Worm (Caenorhabditis elegans): ENCODE results near the gene R08F11.1.

R08F11.1 gene

DNA sequence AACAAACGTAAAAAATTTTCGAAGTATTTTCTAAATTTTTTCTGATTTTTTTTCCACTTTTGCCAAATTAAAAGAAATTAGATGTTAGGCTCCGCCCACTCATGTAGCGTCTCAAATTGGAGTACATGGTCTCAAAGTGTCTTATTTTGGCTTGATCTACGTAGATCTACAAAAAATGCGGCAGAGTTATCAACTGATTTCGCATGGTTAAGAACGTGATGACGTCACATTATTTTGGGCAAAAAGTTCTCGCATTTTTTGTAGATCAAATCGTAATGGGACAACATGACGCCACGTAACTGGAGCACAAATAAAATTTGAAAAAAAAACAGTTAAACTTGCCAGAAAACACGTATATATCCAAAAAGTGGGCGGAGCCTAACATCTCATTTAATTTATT lies 22.2 kb downstream of the R08F11.1 start:
- TF ChIP-seq W03F9.2 (tag; optimal IDR thresholded peaks at IDR 0.05) = no peak
- no peak for TF ChIP-seq dao-5 (tag; optimal IDR thresholded peaks at IDR 0.05)
- no peak for TF ChIP-seq him-1 (tag; optimal IDR thresholded peaks at IDR 0.05)

DNA sequence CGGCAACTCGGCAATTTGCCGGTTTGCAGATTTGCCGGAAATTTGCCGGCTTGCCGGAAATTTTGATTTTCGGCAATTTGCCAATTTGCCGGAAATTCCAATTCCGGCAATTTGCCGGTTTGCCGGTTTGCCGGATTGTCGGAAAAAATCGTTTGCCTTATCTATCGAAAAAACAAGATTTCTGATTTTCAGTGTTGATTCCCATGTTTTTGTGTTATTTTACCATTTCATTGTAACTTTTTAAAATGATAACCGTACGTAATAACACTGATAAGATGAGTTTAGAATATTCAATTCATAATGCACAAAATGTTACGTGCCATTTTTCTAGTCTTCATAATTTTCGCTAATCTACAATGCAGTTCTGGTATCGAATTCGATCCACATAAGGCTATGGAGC lies 23.2 kb downstream of the R08F11.1 start, which contains the start of gene oac-55:
TSS of gene oac-55 (plus strand) at position 301 of the 400 bp plus-strand sequence.
- TF ChIP-seq him-1 (tag; optimal IDR thresholded peaks at IDR 0.05) (no peak), W03F9.2 (tag; optimal IDR thresholded peaks at IDR 0.05) (no peak), dao-5 (tag; optimal IDR thresholded peaks at IDR 0.05) (no peak)

DNA sequence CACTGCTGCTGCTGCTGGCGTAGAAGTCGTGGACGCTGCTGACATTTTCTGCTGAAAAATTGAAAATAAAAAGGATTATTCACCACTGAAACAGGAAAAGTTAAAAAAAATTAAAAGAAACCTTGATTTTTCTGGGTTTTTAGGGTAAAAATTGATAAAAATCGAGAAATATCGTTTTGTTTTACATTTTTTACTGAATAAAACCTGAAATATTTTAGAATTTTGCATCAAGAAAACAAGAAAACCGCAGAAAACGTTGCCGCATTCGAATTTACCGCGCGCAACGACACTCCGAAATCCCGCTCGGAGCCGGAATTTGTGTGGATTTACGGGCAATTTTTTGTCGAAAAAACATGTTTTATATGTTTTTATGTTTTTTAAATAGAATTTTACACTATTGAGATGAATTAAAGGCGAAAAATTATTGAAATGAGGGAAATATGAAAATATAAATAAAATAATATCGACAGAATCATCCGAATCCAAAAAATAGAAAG lies 24.6 kb downstream of the R08F11.1 start, which contains the start of gene chk-1:
TSS of gene chk-1 (minus strand) at position 51 of the 497 bp plus-strand sequence.
- TF ChIP-seq dao-5 (tag; optimal IDR thresholded peaks at IDR 0.05) = no peak
- no peak for TF ChIP-seq W03F9.2 (tag; optimal IDR thresholded peaks at IDR 0.05)
- TF ChIP-seq him-1 (tag; optimal IDR thresholded peaks at IDR 0.05) = no peak

DNA sequence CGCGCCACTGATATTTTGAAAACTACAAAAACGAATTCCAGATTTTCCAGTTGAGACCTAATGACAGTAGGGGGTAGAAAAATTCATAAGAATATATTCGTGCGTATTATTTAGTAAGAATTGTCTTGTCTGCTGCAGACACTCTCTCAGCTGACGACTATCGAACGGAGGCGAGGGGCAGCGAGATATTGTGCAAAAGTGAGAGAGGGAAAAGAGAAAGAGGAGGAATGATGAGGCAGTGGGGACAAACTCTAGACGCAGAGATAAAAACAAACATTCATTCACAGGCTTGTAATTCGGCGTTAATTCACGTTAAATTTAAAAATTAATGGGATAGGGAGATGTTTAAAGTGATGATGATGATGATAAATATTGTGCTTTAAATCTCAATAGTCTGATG lies 27.1 kb downstream of the R08F11.1 start, which contains the start of gene gid-7:
TSS of gene gid-7 (minus strand) at position 188 of the 400 bp plus-strand sequence.
- no peak for TF ChIP-seq dao-5 (tag; optimal IDR thresholded peaks at IDR 0.05)
- TF ChIP-seq him-1 (tag; optimal IDR thresholded peaks at IDR 0.05) = no peak
- TF ChIP-seq W03F9.2 (tag; optimal IDR thresholded peaks at IDR 0.05) = no peak

DNA sequence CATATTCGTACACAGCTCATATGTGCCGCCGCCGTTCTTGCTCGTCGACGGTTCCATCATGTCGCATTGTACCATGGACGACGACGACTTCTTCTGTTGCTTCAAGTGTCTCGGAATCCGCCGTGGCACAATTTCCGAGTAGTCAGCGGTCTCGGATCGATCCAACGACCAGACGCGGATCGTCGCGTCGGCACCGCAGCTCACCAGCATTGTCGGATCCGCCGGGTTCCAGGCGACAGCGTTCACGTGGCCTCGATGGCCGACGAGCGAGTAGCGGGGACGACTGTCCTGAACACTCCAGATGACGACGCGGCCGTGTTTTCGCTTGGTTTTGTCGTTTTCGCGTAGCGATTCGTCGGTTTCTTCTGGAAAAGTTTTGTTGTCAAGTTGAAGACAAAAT lies 33.7 kb downstream of the R08F11.1 start:
- TF ChIP-seq W03F9.2 (tag; optimal IDR thresholded peaks at IDR 0.05) = no peak
- TF ChIP-seq him-1 (tag; optimal IDR thresholded peaks at IDR 0.05) = no peak
- no peak for TF ChIP-seq dao-5 (tag; optimal IDR thresholded peaks at IDR 0.05)

DNA sequence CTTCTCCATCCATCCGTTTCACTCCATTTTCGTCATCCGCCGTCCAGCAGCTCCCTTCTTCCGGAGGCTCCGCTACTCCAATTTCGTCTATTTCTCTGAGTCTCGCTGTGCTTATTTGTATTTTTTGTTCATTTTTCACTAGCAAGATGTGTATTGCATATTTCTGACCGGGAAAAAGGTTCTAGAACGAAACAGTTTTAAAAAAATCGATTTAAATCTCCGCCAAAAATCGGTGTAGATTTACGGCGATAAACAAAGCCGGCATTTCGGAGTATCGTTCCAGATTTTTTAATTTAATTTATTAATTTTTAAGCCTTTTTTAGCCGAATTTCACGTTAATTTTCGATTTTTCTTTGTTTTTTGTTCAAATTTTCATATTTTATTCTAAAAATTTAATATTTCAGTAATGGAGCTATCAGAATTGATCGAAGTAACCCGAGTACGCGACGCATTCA lies 40.8 kb downstream of the R08F11.1 start, which contains the start of gene mtm-9:
TSS of gene mtm-9 (plus strand) at position 405 of the 455 bp plus-strand sequence.
- no peak for TF ChIP-seq dao-5 (tag; optimal IDR thresholded peaks at IDR 0.05)

DNA sequence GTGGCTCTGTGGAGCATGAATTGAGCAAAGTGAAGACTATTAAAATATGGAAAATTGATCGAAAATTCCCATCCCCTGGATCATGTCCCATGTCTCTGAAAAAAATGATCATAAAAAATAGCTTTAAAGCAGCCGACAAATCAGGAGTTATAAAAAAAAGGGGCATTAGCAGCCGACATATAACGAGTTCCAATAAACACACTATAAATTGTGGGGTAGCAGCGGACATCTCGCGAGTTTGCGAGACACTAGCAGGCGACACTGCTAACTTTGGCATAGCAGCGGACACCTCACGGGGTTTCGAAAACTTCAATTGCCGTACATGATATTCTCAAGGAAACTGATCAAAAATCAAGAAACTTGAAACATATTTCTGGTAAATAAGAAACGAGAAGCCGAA lies 44.7 kb downstream of the R08F11.1 start, which contains the start of gene hpo-36:
TSS of gene hpo-36 (minus strand) at position 101 of the 400 bp plus-strand sequence.
- TF ChIP-seq W03F9.2 (tag; optimal IDR thresholded peaks at IDR 0.05) (no peak), dao-5 (tag; optimal IDR thresholded peaks at IDR 0.05) (no peak), him-1 (tag; optimal IDR thresholded peaks at IDR 0.05) (no peak)

DNA sequence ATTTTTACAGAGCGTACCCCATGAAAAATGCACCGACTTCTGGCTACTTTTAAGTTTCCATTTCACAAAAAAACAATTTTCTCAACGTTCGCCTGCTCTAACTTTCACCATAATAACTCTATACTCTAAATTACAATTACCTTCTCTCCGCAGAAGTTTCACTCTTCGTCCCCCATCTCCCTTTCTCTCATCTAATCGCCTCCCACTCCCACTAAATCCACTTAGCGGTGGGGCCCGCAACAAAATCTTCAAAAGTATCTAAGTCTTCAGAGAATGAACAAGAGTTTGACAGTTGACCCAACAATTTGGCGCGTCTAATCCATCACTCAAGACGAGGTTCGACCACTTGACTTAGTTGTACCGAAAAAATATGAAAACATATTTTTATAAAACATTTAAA lies 45.6 kb downstream of the R08F11.1 start:
- TF ChIP-seq W03F9.2 (tag; optimal IDR thresholded peaks at IDR 0.05) (no peak), him-1 (tag; optimal IDR thresholded peaks at IDR 0.05) (no peak), dao-5 (tag; optimal IDR thresholded peaks at IDR 0.05) (no peak)
